Fruit fly (Drosophila melanogaster) whole organism, embryonic: ENCODE results near the gene Paics.

Experiments
- Aef1 ChIP-seq: fragments of 200-800 bp; sonication (Bioruptor generic); IDR thresholded peaks from 3 replicates; pipeline ENCODE4 v1.3.6; 2022; ENCODE audit warnings: missing biosample characterization, missing genetic modification characterization
- CG10209 ChIP-seq: fragments of 200-800 bp; sonication (Bioruptor generic); optimal IDR thresholded peaks from 3 replicates; lab custom pipeline; 2017; ENCODE audit warnings: missing biosample characterization, mild to moderate bottlenecking, missing genetic modification characterization, missing genetic modification reagents
- CG15011 ChIP-seq: fragments of 200-800 bp; sonication (Bioruptor generic); optimal IDR thresholded peaks from 3 replicates; lab custom pipeline; 2018; ENCODE audit warnings: missing biosample characterization, mild to moderate bottlenecking, missing genetic modification characterization
- CG18476 ChIP-seq: fragments of 200-800 bp; sonication (Bioruptor generic); optimal IDR thresholded peaks from 2 replicates; lab custom pipeline; 2016; ENCODE audit warnings: missing biosample characterization, mild to moderate bottlenecking, missing genetic modification characterization
- CG2129 ChIP-seq: fragments of 200-800 bp; sonication (Bioruptor generic); IDR thresholded peaks from 2 replicates; pipeline ENCODE4 v1.3.6; 2022; ENCODE audit warnings: missing biosample characterization, missing genetic modification characterization; ENCODE audit not compliant: partially characterized antibody
- CG30403 ChIP-seq: fragments of 200-800 bp; sonication (Bioruptor generic); optimal IDR thresholded peaks from 3 replicates; lab custom pipeline; 2016; ENCODE audit warnings: missing biosample characterization, missing genetic modification characterization
- CG32532 ChIP-seq: fragments of 200-800 bp; sonication (Bioruptor generic); IDR thresholded peaks from 2 replicates; pipeline ENCODE4 v1.3.6; 2022; ENCODE audit warnings: missing biosample characterization, missing genetic modification characterization
- CG3281 ChIP-seq: fragments of 200-800 bp; sonication (Bioruptor generic); optimal IDR thresholded peaks from 3 replicates; lab custom pipeline; 2017; ENCODE audit warnings: missing biosample characterization, mild to moderate bottlenecking, missing genetic modification characterization
- CG4360 ChIP-seq: fragments of 200-800 bp; sonication (Bioruptor generic); IDR thresholded peaks from 2 replicates; pipeline ENCODE4 v1.3.6; 2022; ENCODE audit warnings: missing biosample characterization, missing genetic modification characterization
- CG7357 ChIP-seq: fragments of 200-800 bp; sonication (Bioruptor generic); IDR thresholded peaks from 3 replicates; pipeline ENCODE4 v1.3.6; 2022; ENCODE audit warnings: missing biosample characterization, missing genetic modification characterization
- CG8089 ChIP-seq: fragments of 200-800 bp; sonication (Bioruptor generic); optimal IDR thresholded peaks from 3 replicates; lab custom pipeline; 2016; ENCODE audit warnings: missing biosample characterization, missing genetic modification characterization
- CG9609 ChIP-seq: fragments of 200-800 bp; sonication (Bioruptor generic); optimal IDR thresholded peaks from 3 replicates; lab custom pipeline; 2016; ENCODE audit warnings: missing biosample characterization, missing genetic modification characterization
- CHES-1-like ChIP-seq: fragments of 200-800 bp; sonication (Bioruptor generic); optimal IDR thresholded peaks from 2 replicates; lab custom pipeline; 2016; ENCODE audit warnings: missing biosample characterization, missing genetic modification characterization
- Doc3 ChIP-seq: fragments of 200-800 bp; sonication (Bioruptor generic); IDR thresholded peaks from 3 replicates; pipeline ENCODE4 v1.3.6; 2022; ENCODE audit warnings: missing biosample characterization, missing genetic modification characterization; ENCODE audit not compliant: partially characterized antibody
- E2f1 ChIP-seq: fragments of 200-800 bp; sonication (Bioruptor generic); IDR thresholded peaks from 2 replicates; pipeline ENCODE4 v1.3.6; 2022; ENCODE audit warnings: missing biosample characterization, missing genetic modification characterization
- Ets65A ChIP-seq: fragments of 200-800 bp; sonication (Bioruptor generic); peaks from one replicate; lab custom pipeline; 2016; ENCODE audit warnings: missing biosample characterization, missing genetic modification characterization
- HHEX ChIP-seq: fragments of 200-800 bp; sonication (Bioruptor generic); optimal IDR thresholded peaks from 3 replicates; lab custom pipeline; 2017; ENCODE audit warnings: missing biosample characterization, mild to moderate bottlenecking, missing genetic modification characterization, missing genetic modification reagents
- Hsf ChIP-seq: fragments of 200-800 bp; sonication (Bioruptor generic); optimal IDR thresholded peaks from 3 replicates; lab custom pipeline; 2016; ENCODE audit warnings: missing biosample characterization, missing genetic modification characterization
- Jarid2 ChIP-seq: fragments of 200-800 bp; sonication (Bioruptor generic); optimal IDR thresholded peaks from 3 replicates; lab custom pipeline; 2017; ENCODE audit warnings: mild to moderate bottlenecking, missing biosample characterization, missing genetic modification reagents, missing genetic modification characterization
- NFAT ChIP-seq: fragments of 200-800 bp; sonication (Bioruptor generic); IDR thresholded peaks from 2 replicates; pipeline ENCODE4 v1.3.6; 2022; ENCODE audit warnings: missing biosample characterization, missing genetic modification characterization
- Oli ChIP-seq: fragments of 200-800 bp; sonication (Bioruptor generic); optimal IDR thresholded peaks from 2 replicates; lab custom pipeline; 2018; ENCODE audit warnings: missing biosample characterization, mild to moderate bottlenecking, missing genetic modification characterization, moderate library complexity
- Ptx1 ChIP-seq: fragments of 200-800 bp; sonication (Bioruptor generic); IDR thresholded peaks from 2 replicates; pipeline ENCODE4 v1.3.6; 2022; ENCODE audit warnings: missing biosample characterization, missing genetic modification characterization
- TFAM ChIP-seq: fragments of 200-800 bp; sonication (Bioruptor generic); optimal IDR thresholded peaks from 2 replicates; lab custom pipeline; 2017; ENCODE audit warnings: missing biosample characterization, missing genetic modification characterization, inconsistent platforms
- Trl ChIP-seq, 3 experiments: fragments of >200 bp in 2 of 3; fragments of 200-800 bp in 1 of 3; sonication (Bioruptor generic) in 1 of 3; optimal IDR thresholded peaks; 2 replicates in 1 of 3; 3 replicates in 2 of 3; lab custom pipeline; 2016 to 2017; ENCODE audit warnings: missing biosample characterization in 1 of 3, missing genetic modification characterization in 1 of 3
- br ChIP-seq: fragments of >200 bp; optimal IDR thresholded peaks from 2 replicates; lab custom pipeline; 2017
- croc ChIP-seq: fragments of 200-800 bp; sonication (Bioruptor generic); conservative IDR thresholded peaks from 3 replicates; pipeline ENCODE4 v1.3.6; 2022; ENCODE audit warnings: missing biosample characterization, missing genetic modification characterization
- crol ChIP-seq: fragments of 200-800 bp; sonication (Bioruptor generic); IDR thresholded peaks from 2 replicates; pipeline ENCODE4 v1.3.6; 2022; ENCODE audit warnings: missing biosample characterization, missing genetic modification characterization
- danr ChIP-seq: fragments of 200-800 bp; sonication (Bioruptor generic); IDR thresholded peaks from 2 replicates; pipeline ENCODE4 v1.3.6; 2022; ENCODE audit warnings: missing biosample characterization, missing genetic modification characterization
- dysf ChIP-seq: fragments of 200-800 bp; sonication (Bioruptor generic); IDR thresholded peaks from 3 replicates; pipeline ENCODE4 v1.3.6; 2022; ENCODE audit warnings: missing biosample characterization, missing genetic modification characterization
- fd3F ChIP-seq: fragments of 200-800 bp; sonication (Bioruptor generic); optimal IDR thresholded peaks from 2 replicates; lab custom pipeline; 2018; ENCODE audit warnings: missing biosample characterization, mild to moderate bottlenecking, missing genetic modification characterization, moderate library complexity
- gfzf ChIP-seq: fragments of 200-800 bp; sonication (Bioruptor generic); optimal IDR thresholded peaks from 2 replicates; lab custom pipeline; 2016; ENCODE audit warnings: missing biosample characterization, mild to moderate bottlenecking, missing genetic modification characterization, moderate library complexity
- her ChIP-seq: fragments of 200-800 bp; sonication (Bioruptor generic); optimal IDR thresholded peaks from 2 replicates; lab custom pipeline; 2016; ENCODE audit warnings: missing biosample characterization, missing genetic modification characterization
- hth ChIP-seq: fragments of >200 bp; optimal IDR thresholded peaks from 2 replicates; lab custom pipeline; 2017; ENCODE audit warnings: inconsistent platforms
- lmd ChIP-seq: fragments of 200-800 bp; sonication (Bioruptor generic); IDR thresholded peaks from 2 replicates; pipeline ENCODE4 v1.3.6; 2022; ENCODE audit warnings: missing biosample characterization, missing genetic modification characterization
- mirr ChIP-seq: fragments of 200-800 bp; sonication (Bioruptor generic); optimal IDR thresholded peaks from 3 replicates; lab custom pipeline; 2018; ENCODE audit warnings: missing biosample characterization, mild to moderate bottlenecking, missing genetic modification characterization
- mld ChIP-seq: fragments of 200-800 bp; sonication (Bioruptor generic); IDR thresholded peaks from 3 replicates; pipeline ENCODE4 v1.3.6; 2022; ENCODE audit warnings: missing biosample characterization, missing genetic modification characterization; ENCODE audit not compliant: partially characterized antibody
- nau ChIP-seq: fragments of 200-800 bp; sonication (Bioruptor generic); optimal IDR thresholded peaks from 3 replicates; lab custom pipeline; 2017; ENCODE audit warnings: missing biosample characterization, mild to moderate bottlenecking, missing genetic modification characterization, missing genetic modification reagents
- nerfin-1 ChIP-seq: fragments of 200-800 bp; sonication (Bioruptor generic); optimal IDR thresholded peaks from 3 replicates; lab custom pipeline; 2019; ENCODE audit warnings: missing biosample characterization, mild to moderate bottlenecking, missing genetic modification characterization, moderate library complexity
- nom ChIP-seq: fragments of 200-800 bp; sonication (Bioruptor generic); optimal IDR thresholded peaks from 2 replicates; lab custom pipeline; 2017; ENCODE audit warnings: missing biosample characterization, missing genetic modification characterization, mild to moderate bottlenecking, moderate library complexity, missing genetic modification reagents
- prd ChIP-seq, 3 experiments: fragments of >200 bp in 2 of 3; fragments of 200-800 bp in 1 of 3; sonication (Bioruptor generic) in 1 of 3; optimal IDR thresholded peaks in 2 of 3; IDR thresholded peaks in 1 of 3; 2 replicates in 2 of 3; 3 replicates in 1 of 3; pipeline versions ENCODE4 v1.3.6 to Lab custom; 2017 to 2022; ENCODE audit warnings: missing biosample characterization in 1 of 3, missing genetic modification characterization in 1 of 3
- psq ChIP-seq: fragments of 200-800 bp; sonication (Bioruptor generic); optimal IDR thresholded peaks from 2 replicates; lab custom pipeline; 2017; ENCODE audit warnings: missing biosample characterization, missing genetic modification characterization
- schlank ChIP-seq: fragments of 200-800 bp; sonication (Bioruptor generic); optimal IDR thresholded peaks from 2 replicates; lab custom pipeline; 2018; ENCODE audit warnings: missing biosample characterization, mild to moderate bottlenecking, missing genetic modification characterization
- sim ChIP-seq: fragments of 200-800 bp; sonication (Bioruptor generic); IDR thresholded peaks from 2 replicates; pipeline ENCODE4 v1.3.6; 2022; ENCODE audit warnings: missing biosample characterization, missing genetic modification characterization
- sima ChIP-seq: fragments of 200-800 bp; sonication (Bioruptor generic); optimal IDR thresholded peaks from 2 replicates; lab custom pipeline; 2016; ENCODE audit warnings: missing biosample characterization, missing genetic modification characterization
- slbo ChIP-seq: fragments of 200-800 bp; sonication (Bioruptor generic); IDR thresholded peaks from 2 replicates; pipeline ENCODE4 v1.3.6; 2022; ENCODE audit warnings: missing biosample characterization, missing genetic modification characterization
- sna ChIP-seq: fragments of 200-800 bp; sonication (Bioruptor generic); IDR thresholded peaks from 2 replicates; pipeline ENCODE4 v1.3.6; 2022; ENCODE audit warnings: missing biosample characterization, missing genetic modification characterization; ENCODE audit not compliant: partially characterized antibody
- so ChIP-seq: fragments of 200-800 bp; sonication (Bioruptor generic); IDR thresholded peaks from 3 replicates; pipeline ENCODE4 v1.3.6; 2022; ENCODE audit warnings: missing biosample characterization, missing genetic modification characterization
- trh ChIP-seq: fragments of 200-800 bp; sonication (Bioruptor generic); optimal IDR thresholded peaks from 2 replicates; lab custom pipeline; 2016; ENCODE audit warnings: missing biosample characterization, missing genetic modification characterization

Gene Paics

DNA sequence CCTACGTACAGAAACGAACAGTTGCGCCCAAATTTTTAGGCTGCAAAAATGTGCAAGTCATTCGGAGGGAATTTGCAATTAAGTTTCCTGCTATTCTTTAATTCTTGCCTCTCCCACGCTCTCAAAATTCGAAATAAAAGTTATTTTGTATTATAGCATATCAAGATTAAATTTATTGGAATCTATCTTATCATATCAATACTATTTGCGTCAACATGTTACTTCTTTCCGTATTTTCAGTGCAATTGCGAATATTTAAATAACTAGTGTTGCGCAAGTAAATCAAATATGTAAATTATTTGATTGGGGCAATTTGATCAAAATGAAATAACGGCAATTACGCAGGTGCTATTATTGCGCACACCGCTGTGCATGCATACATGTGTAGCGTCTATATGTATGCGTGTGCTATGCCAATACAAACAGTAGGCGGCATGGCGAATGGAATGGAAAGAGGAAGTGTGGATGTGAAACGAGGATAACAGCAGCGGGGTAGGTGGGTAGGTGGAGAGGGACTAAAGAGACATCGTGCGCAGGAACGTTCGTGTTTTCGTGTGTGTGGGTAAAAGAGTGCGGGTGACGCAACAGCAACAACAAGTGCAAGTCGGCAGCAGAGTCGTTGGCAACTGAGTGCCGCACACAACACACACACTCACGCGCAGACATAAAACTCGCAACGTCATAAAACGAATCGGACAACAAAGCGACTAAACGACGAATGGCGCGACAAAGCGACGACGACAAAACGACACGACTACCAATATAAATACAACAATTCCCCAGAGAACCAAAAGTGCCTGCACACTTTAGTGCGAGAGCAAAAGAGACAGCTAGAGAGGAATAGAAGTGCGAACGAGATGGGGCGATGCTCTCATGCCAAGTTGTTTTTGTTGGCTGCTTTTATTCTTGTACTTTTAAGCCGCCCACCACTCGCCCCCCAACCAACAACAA is 24.7 kb downstream of the Paics start (continued):
- TF ChIP-seq Ets65A (peak; percentile 99), HHEX (peak; percentile 94), danr (GFP tag; lab: Robert Waterston, UW) (peak; percentile 78), croc (GFP tag; lab: Robert Waterston, UW) (peak; percentile 83), sim (GFP tag; lab: Robert Waterston, UW) (peak; percentile 5; the same call in 1 of the 2 replicates), psq (GFP tag; lab: Kevin White, UChicago) (peak; percentile 96), CG30403 (peak; percentile 97), so (peak; percentile 83), Oli (peak; percentile 97), Ptx1 (GFP tag; lab: Robert Waterston, UW) (peak; percentile 84), nau (GFP tag; lab: Kevin White, UChicago) (peak; percentile 94), CG32532 (GFP tag; lab: Robert Waterston, UW) (peak; percentile 75), hth (lab: Kevin White, UChicago) (no peak), CG9609 (peak; percentile 85), slbo (GFP tag; lab: Robert Waterston, UW) (peak; percentile 88), crol (GFP tag; lab: Robert Waterston, UW) (peak; percentile 99), CG4360 (GFP tag; lab: Robert Waterston, UW) (peak; percentile 92), CG7357 (GFP tag; lab: Robert Waterston, UW) (peak; percentile 83; the same call in 2 of the 3 replicates), CG18476 (GFP tag; lab: Kevin White, UChicago) (peak; percentile 93), CG3281 (GFP tag; lab: Kevin White, UChicago) (peak; percentile 96), lmd (GFP tag; lab: Robert Waterston, UW) (peak; percentile 90), nom (GFP tag; lab: Kevin White, UChicago) (peak; percentile 56), prd (optimal IDR thresholded peaks at IDR 0.05; lab: Kevin White, UChicago) (no peak), prd (GFP tag; IDR thresholded peaks at IDR 0.05; lab: Robert Waterston, UW) (peak; percentile 90), Jarid2 (GFP tag; lab: Kevin White, UChicago) (peak; percentile 79), her (GFP tag; lab: Kevin White, UChicago) (peak; percentile 72), sima (GFP tag; lab: Kevin White, UChicago) (peak; percentile 83), Trl (optimal IDR thresholded peaks at IDR 0.05; lab: Kevin White, UChicago) (peak; percentile 4 to 51), Trl (GFP tag; optimal IDR thresholded peaks at IDR 0.05; lab: Kevin White, UChicago) (peak; percentile 86), sna (GFP tag; lab: Robert Waterston, UW) (no peak), schlank (tag; lab: Kevin White, UChicago) (peak; percentile 87), fd3F (GFP tag; lab: Kevin White, UChicago) (peak; percentile 92), CG10209 (GFP tag; lab: Kevin White, UChicago) (peak; percentile 90), trh (GFP tag; lab: Kevin White, UChicago) (peak; percentile 90), gfzf (GFP tag; lab: Kevin White, UChicago) (no peak), mirr (peak; percentile 60), Doc3 (GFP tag; lab: Robert Waterston, UW) (no peak), Aef1 (GFP tag; lab: Robert Waterston, UW) (peak; percentile 68), CHES-1-like (GFP tag; lab: Kevin White, UChicago) (peak; percentile 84), NFAT (GFP tag; lab: Robert Waterston, UW) (peak; percentile 53; the same call in 1 of the 2 replicates), E2f1 (GFP tag; lab: Robert Waterston, UW) (peak; percentile 66), Hsf (GFP tag; lab: Kevin White, UChicago) (peak; percentile 96), dysf (GFP tag; lab: Robert Waterston, UW) (peak; percentile 91), TFAM (peak; percentile 77), CG15011 (GFP tag; lab: Kevin White, UChicago) (peak; percentile 95), mld (no peak), nerfin-1 (tag; lab: Kevin White, UChicago) (peak; percentile 87), br (no peak), CG8089 (GFP tag; lab: Kevin White, UChicago) (peak; percentile 90), CG2129 (GFP tag; lab: Robert Waterston, UW) (no peak)
